Fruit fly (Drosophila melanogaster): ENCODE results near the gene CG14628.

The CG14628 gene

dm6 chrX:1135006-1135376, 10.5 kb upstream of the CG14628 start:
- TF ChIP-seq EcR (GFP tag; optimal IDR thresholded peaks at IDR 0.05) (no peak), usp (GFP tag; optimal IDR thresholded peaks at IDR 0.05) (no peak), psq (optimal IDR thresholded peaks at IDR 0.05) (no peak)

dm6 chrX:1142567-1143347, 2.7 kb upstream of the CG14628 start:
- TF ChIP-seq pan (optimal IDR thresholded peaks at IDR 0.05), result no peak
- TF ChIP-seq usp (GFP tag; optimal IDR thresholded peaks at IDR 0.05), result no peak
- no peak for TF ChIP-seq EcR (GFP tag; optimal IDR thresholded peaks at IDR 0.05)
- no peak for TF ChIP-seq Dll (optimal IDR thresholded peaks at IDR 0.05)
- TF ChIP-seq CG8478 (optimal IDR thresholded peaks at IDR 0.05), result no peak
- TF ChIP-seq psq (optimal IDR thresholded peaks at IDR 0.05), result no peak

- TF ChIP-seq CG8478 (optimal IDR thresholded peaks at IDR 0.05), result no peak
- TF ChIP-seq EcR (GFP tag; optimal IDR thresholded peaks at IDR 0.05), result no peak
These were observed 16.5 kb downstream of the CG14628 start, which contains the start of gene eIF4E7 for dm6 chrX:1161913-1162439. Gene eIF4E7 (minus strand): TSS chrX:1162389.

dm6 chrX:1170117-1170878, 24.9 kb downstream of the CG14628 start, which contains the start of gene CG11378:
Gene CG11378 (plus strand): TSS chrX:1170828.
- TF ChIP-seq pan (optimal IDR thresholded peaks at IDR 0.05), result no peak
- no peak for TF ChIP-seq EcR (GFP tag; optimal IDR thresholded peaks at IDR 0.05)

dm6 chrX:1171018-1171417, 25.6 kb downstream of the CG14628 start:
- TF ChIP-seq usp (GFP tag; optimal IDR thresholded peaks at IDR 0.05) (no peak), CG8478 (optimal IDR thresholded peaks at IDR 0.05) (no peak), pan (optimal IDR thresholded peaks at IDR 0.05) (no peak), EcR (GFP tag; optimal IDR thresholded peaks at IDR 0.05) (no peak), Dll (optimal IDR thresholded peaks at IDR 0.05) (no peak), psq (optimal IDR thresholded peaks at IDR 0.05) (no peak)

dm6 chrX:1172756-1173422, 27.4 kb downstream of the CG14628 start:
- TF ChIP-seq CG8478 (optimal IDR thresholded peaks at IDR 0.05) (no peak), Dll (optimal IDR thresholded peaks at IDR 0.05) (no peak), usp (GFP tag; optimal IDR thresholded peaks at IDR 0.05) (no peak), psq (optimal IDR thresholded peaks at IDR 0.05) (no peak), EcR (GFP tag; optimal IDR thresholded peaks at IDR 0.05) (no peak), pan (optimal IDR thresholded peaks at IDR 0.05) (no peak)

dm6 chrX:1173564-1173963, 28.1 kb downstream of the CG14628 start:
- TF ChIP-seq EcR (GFP tag; optimal IDR thresholded peaks at IDR 0.05) (no peak), usp (GFP tag; optimal IDR thresholded peaks at IDR 0.05) (no peak), pan (optimal IDR thresholded peaks at IDR 0.05) (no peak)

dm6 chrX:1175993-1176392, 30.5 kb downstream of the CG14628 start, which contains the start of gene CG11384:
Gene CG11384 (minus strand): TSS chrX:1176035.
- TF ChIP-seq pan (optimal IDR thresholded peaks at IDR 0.05), result no peak
- TF ChIP-seq Dll (optimal IDR thresholded peaks at IDR 0.05), result no peak
- no peak for TF ChIP-seq EcR (GFP tag; optimal IDR thresholded peaks at IDR 0.05)
- no peak for TF ChIP-seq CG8478 (optimal IDR thresholded peaks at IDR 0.05)
- TF ChIP-seq psq (optimal IDR thresholded peaks at IDR 0.05), result no peak
- TF ChIP-seq usp (GFP tag; optimal IDR thresholded peaks at IDR 0.05), result no peak

- TF ChIP-seq psq (optimal IDR thresholded peaks at IDR 0.05) (no peak), usp (GFP tag; optimal IDR thresholded peaks at IDR 0.05) (no peak), Dll (optimal IDR thresholded peaks at IDR 0.05) (no peak), pan (optimal IDR thresholded peaks at IDR 0.05) (no peak), EcR (GFP tag; optimal IDR thresholded peaks at IDR 0.05) (no peak), CG8478 (optimal IDR thresholded peaks at IDR 0.05) (no peak)
These were observed 34.4 kb downstream of the CG14628 start, which contains the start of gene CG11379 for dm6 chrX:1179865-1180264. Gene CG11379 (plus strand): TSS chrX:1180165.

dm6 chrX:1180865-1181264, 35.4 kb downstream of the CG14628 start:
- TF ChIP-seq psq (optimal IDR thresholded peaks at IDR 0.05) (no peak), pan (optimal IDR thresholded peaks at IDR 0.05) (no peak), usp (GFP tag; optimal IDR thresholded peaks at IDR 0.05) (no peak), CG8478 (optimal IDR thresholded peaks at IDR 0.05) (no peak), Dll (optimal IDR thresholded peaks at IDR 0.05) (no peak), EcR (GFP tag; optimal IDR thresholded peaks at IDR 0.05) (no peak)

dm6 chrX:1181320-1181719, 35.9 kb downstream of the CG14628 start, which contains the start of gene CG14627:
Gene CG14627 (plus strand): TSS chrX:1181620.
- TF ChIP-seq EcR (GFP tag; optimal IDR thresholded peaks at IDR 0.05) (no peak), psq (optimal IDR thresholded peaks at IDR 0.05) (no peak), CG8478 (optimal IDR thresholded peaks at IDR 0.05) (no peak), Dll (optimal IDR thresholded peaks at IDR 0.05) (no peak), pan (optimal IDR thresholded peaks at IDR 0.05) (no peak), usp (GFP tag; optimal IDR thresholded peaks at IDR 0.05) (no peak)

dm6 chrX:1183742-1184141, 38.3 kb downstream of the CG14628 start:
- no peak for TF ChIP-seq pan (optimal IDR thresholded peaks at IDR 0.05)

Measured in whole organism.